Fruit fly (Drosophila melanogaster): ENCODE data around the gene pira.
A peak's percentile ranks its signal among the peaks of the same experiment; 100 is the strongest.

pira gene

dm6 chrX:12734710-12735462 is 28.5 kb downstream of the pira start (continued):
- TF ChIP-seq Eip78C (GFP tag) (peak; percentile 89), CG7368 (GFP tag; optimal IDR thresholded peaks at IDR 0.05) (peak; percentile 35), dsx (GFP tag; optimal IDR thresholded peaks at IDR 0.05; ENCODE audit: poor library complexity, severe bottlenecking) (peak; percentile 85), CG8319 (GFP tag; optimal IDR thresholded peaks at IDR 0.05) (peak; percentile 46), fkh (GFP tag; optimal IDR thresholded peaks at IDR 0.05) (peak; percentile 6), Hr38 (GFP tag; optimal IDR thresholded peaks at IDR 0.05) (no peak), fd59A (GFP tag; optimal IDR thresholded peaks at IDR 0.05) (no peak), eg (GFP tag; IDR thresholded peaks at IDR 0.05) (peak; percentile 91), CG4318 (GFP tag; optimal IDR thresholded peaks at IDR 0.05) (peak; percentile 74), ss (GFP tag; optimal IDR thresholded peaks at IDR 0.05) (peak; percentile 94 to 95), Ets96B (tag; optimal IDR thresholded peaks at IDR 0.05) (peak; percentile 58), Blimp-1 (GFP tag; optimal IDR thresholded peaks at IDR 0.05) (no peak), cyc (GFP tag; optimal IDR thresholded peaks at IDR 0.05) (peak; percentile 56), lz (GFP tag; optimal IDR thresholded peaks at IDR 0.05) (peak; percentile 38), CG32006 (GFP tag; optimal IDR thresholded peaks at IDR 0.05) (peak; percentile 88), Ets21C (GFP tag; optimal IDR thresholded peaks at IDR 0.05) (peak; percentile 9), Sox15 (GFP tag; optimal IDR thresholded peaks at IDR 0.05) (peak; percentile 80), Hr4 (GFP tag; optimal IDR thresholded peaks at IDR 0.05) (peak; percentile 69), Met (GFP tag; optimal IDR thresholded peaks at IDR 0.05) (peak; percentile 51), CG1621 (tag; optimal IDR thresholded peaks at IDR 0.05) (peak; percentile 5), Sox102F (GFP tag; optimal IDR thresholded peaks at IDR 0.05) (peak; percentile 34), CG3032 (tag; optimal IDR thresholded peaks at IDR 0.05) (peak; percentile 86), CG8632 (GFP tag; optimal IDR thresholded peaks at IDR 0.05) (peak; percentile 92)

- TF ChIP-seq Ets21C (GFP tag; optimal IDR thresholded peaks at IDR 0.05) (no peak), achi (GFP tag; optimal IDR thresholded peaks at IDR 0.05) (no peak), Eip78C (GFP tag) (no peak), CG3032 (tag; optimal IDR thresholded peaks at IDR 0.05) (no peak), CG15336 (GFP tag; IDR thresholded peaks at IDR 0.05) (no peak), Gug (GFP tag; IDR thresholded peaks at IDR 0.05) (peak; percentile 20; the same call in 1 of the 2 replicates), fkh (GFP tag; optimal IDR thresholded peaks at IDR 0.05) (no peak), CG6792 (GFP tag; optimal IDR thresholded peaks at IDR 0.05) (no peak), Sox14 (GFP tag; optimal IDR thresholded peaks at IDR 0.05) (peak; percentile 54), Eip75B (GFP tag; optimal IDR thresholded peaks at IDR 0.05) (peak; percentile 48), Lpt (GFP tag; optimal IDR thresholded peaks at IDR 0.05) (no peak), CG1621 (tag; optimal IDR thresholded peaks at IDR 0.05) (peak; percentile 21), dac (GFP tag; optimal IDR thresholded peaks at IDR 0.05) (peak; percentile 23), CG6854 (GFP tag; optimal IDR thresholded peaks at IDR 0.05) (no peak), pdm3 (GFP tag; optimal IDR thresholded peaks at IDR 0.05) (no peak), Eip93F (GFP tag; optimal IDR thresholded peaks at IDR 0.05) (peak; percentile 37), CG11902 (GFP tag; optimal IDR thresholded peaks at IDR 0.05) (no peak), Hr38 (GFP tag; optimal IDR thresholded peaks at IDR 0.05) (no peak), Smox (GFP tag; optimal IDR thresholded peaks at IDR 0.05) (no peak), Hr39 (GFP tag; optimal IDR thresholded peaks at IDR 0.05) (no peak), fd85E (GFP tag; optimal IDR thresholded peaks at IDR 0.05) (no peak), Sox102F (GFP tag; optimal IDR thresholded peaks at IDR 0.05) (peak; percentile 12), svp (GFP tag) (no peak), vri (GFP tag; optimal IDR thresholded peaks at IDR 0.05) (peak; percentile 33), Met (GFP tag; optimal IDR thresholded peaks at IDR 0.05) (peak; percentile 4), CG10669 (GFP tag; optimal IDR thresholded peaks at IDR 0.05) (no peak), CG6163 (GFP tag; IDR thresholded peaks at IDR 0.05) (no peak; the same call in 2 of the 3 replicates)
These were observed 29.1 kb downstream of the pira start for dm6 chrX:12734354-12734709.

All from whole organism, prepupa.